Fruit fly (Drosophila melanogaster): ENCODE data around the gene CG42713.

Gene CG42713

dm6 chr2L:8920294-8920693 is 29.1 kb downstream of the CG42713 start (continued):
- TF ChIP-seq OdsH (GFP tag; optimal IDR thresholded peaks at IDR 0.05): peak; percentile 82
- peak; percentile 83 for TF ChIP-seq achi (GFP tag; optimal IDR thresholded peaks at IDR 0.05)
- TF ChIP-seq CG3032 (tag; optimal IDR thresholded peaks at IDR 0.05): peak; percentile 81
- TF ChIP-seq CG7368 (GFP tag; optimal IDR thresholded peaks at IDR 0.05): peak; percentile 64
- TF ChIP-seq CG4318 (GFP tag; optimal IDR thresholded peaks at IDR 0.05): peak; percentile 57
- peak; percentile 56 for TF ChIP-seq Eip93F (GFP tag; optimal IDR thresholded peaks at IDR 0.05)
- TF ChIP-seq CG10631 (GFP tag; optimal IDR thresholded peaks at IDR 0.05): peak; percentile 78
- peak; percentile 32 for TF ChIP-seq dac (GFP tag; optimal IDR thresholded peaks at IDR 0.05)
- TF ChIP-seq CG9139 (GFP tag; optimal IDR thresholded peaks at IDR 0.05): peak; percentile 46
- TF ChIP-seq Eip75B (GFP tag; optimal IDR thresholded peaks at IDR 0.05): peak; percentile 80

- TF ChIP-seq Hr4 (GFP tag; optimal IDR thresholded peaks at IDR 0.05): peak; percentile 32
- TF ChIP-seq CG3919 (GFP tag; optimal IDR thresholded peaks at IDR 0.05): peak; percentile 9
- TF ChIP-seq Gug (GFP tag; IDR thresholded peaks at IDR 0.05): no peak
- no peak for TF ChIP-seq CG10669 (GFP tag; optimal IDR thresholded peaks at IDR 0.05)
- TF ChIP-seq CG6808 (GFP tag; optimal IDR thresholded peaks at IDR 0.05): no peak
- TF ChIP-seq CG15336 (GFP tag; IDR thresholded peaks at IDR 0.05): peak; percentile 46
- no peak for TF ChIP-seq Eip93F (GFP tag; optimal IDR thresholded peaks at IDR 0.05)
- no peak for TF ChIP-seq ss (GFP tag; optimal IDR thresholded peaks at IDR 0.05)
- TF ChIP-seq Eip78C (GFP tag): peak; percentile 74
- peak; percentile 3 for TF ChIP-seq achi (GFP tag; optimal IDR thresholded peaks at IDR 0.05)
- no peak for TF ChIP-seq fd85E (GFP tag; optimal IDR thresholded peaks at IDR 0.05)
- no peak for TF ChIP-seq CG8319 (GFP tag; optimal IDR thresholded peaks at IDR 0.05)
- TF ChIP-seq svp (GFP tag): peak; percentile 53
- TF ChIP-seq eg (GFP tag; IDR thresholded peaks at IDR 0.05): peak; percentile 58; the same call in 2 of the 3 replicates
- TF ChIP-seq CG8119 (GFP tag; IDR thresholded peaks at IDR 0.05): 0 out of 3 replicates have a peak, but pooled peaks have one; percentile 26
- TF ChIP-seq Ets21C (GFP tag; optimal IDR thresholded peaks at IDR 0.05): no peak
- peak; percentile 25 for TF ChIP-seq CG32006 (GFP tag; optimal IDR thresholded peaks at IDR 0.05)
- no peak for TF ChIP-seq Sox15 (GFP tag; optimal IDR thresholded peaks at IDR 0.05)
- TF ChIP-seq pdm3 (GFP tag; optimal IDR thresholded peaks at IDR 0.05): peak; percentile 9
- no peak for TF ChIP-seq Hr38 (GFP tag; optimal IDR thresholded peaks at IDR 0.05)
- TF ChIP-seq esn (GFP tag; optimal IDR thresholded peaks at IDR 0.05): no peak
- no peak for TF ChIP-seq CG6854 (GFP tag; optimal IDR thresholded peaks at IDR 0.05)
- TF ChIP-seq CG6163 (GFP tag; IDR thresholded peaks at IDR 0.05): 0 out of 3 replicates have a peak, but pooled peaks have one; percentile 48
Measured at dm6 chr2L:8921934-8922333, 30.7 kb downstream of the CG42713 start.

- TF ChIP-seq dac (GFP tag; optimal IDR thresholded peaks at IDR 0.05) (peak; percentile 1), topi (GFP tag; optimal IDR thresholded peaks at IDR 0.05) (peak; percentile 9), spab (GFP tag; optimal IDR thresholded peaks at IDR 0.05) (no peak), Hr39 (GFP tag; optimal IDR thresholded peaks at IDR 0.05) (peak; percentile 6), Sox14 (GFP tag; optimal IDR thresholded peaks at IDR 0.05) (peak; percentile 15), Lpt (GFP tag; optimal IDR thresholded peaks at IDR 0.05) (peak; percentile 22), CG3919 (GFP tag; optimal IDR thresholded peaks at IDR 0.05) (no peak), Gug (GFP tag; IDR thresholded peaks at IDR 0.05) (no peak), Ets21C (GFP tag; optimal IDR thresholded peaks at IDR 0.05) (no peak), vri (GFP tag; optimal IDR thresholded peaks at IDR 0.05) (no peak), CG6792 (GFP tag; optimal IDR thresholded peaks at IDR 0.05) (no peak), lz (GFP tag; optimal IDR thresholded peaks at IDR 0.05) (peak; percentile 6), svp (GFP tag) (peak; percentile 16), eg (GFP tag; IDR thresholded peaks at IDR 0.05) (peak; percentile 61), fd59A (GFP tag; optimal IDR thresholded peaks at IDR 0.05) (no peak), CG6854 (GFP tag; optimal IDR thresholded peaks at IDR 0.05) (no peak), CG10631 (GFP tag; optimal IDR thresholded peaks at IDR 0.05) (peak; percentile 3), pdm3 (GFP tag; optimal IDR thresholded peaks at IDR 0.05) (peak; percentile 33), achi (GFP tag; optimal IDR thresholded peaks at IDR 0.05) (peak; percentile 1), Sox15 (GFP tag; optimal IDR thresholded peaks at IDR 0.05) (no peak), CG4318 (GFP tag; optimal IDR thresholded peaks at IDR 0.05) (peak; percentile 10), CG8632 (GFP tag; optimal IDR thresholded peaks at IDR 0.05) (no peak), CG11762 (GFP tag; optimal IDR thresholded peaks at IDR 0.05; ENCODE audit: insufficient read depth) (no peak), CG8119 (GFP tag; IDR thresholded peaks at IDR 0.05) (peak; percentile 64; the same call in 2 of the 3 replicates), acj6 (GFP tag; optimal IDR thresholded peaks at IDR 0.05) (peak; percentile 12), CG15336 (GFP tag; IDR thresholded peaks at IDR 0.05) (peak; percentile 60), fd85E (GFP tag; optimal IDR thresholded peaks at IDR 0.05) (no peak), Eip75B (GFP tag; optimal IDR thresholded peaks at IDR 0.05) (no peak), CG7368 (GFP tag; optimal IDR thresholded peaks at IDR 0.05) (no peak), esn (GFP tag; optimal IDR thresholded peaks at IDR 0.05) (no peak), CG6163 (GFP tag; IDR thresholded peaks at IDR 0.05) (peak; percentile 37; the same call in 1 of the 3 replicates), salr (GFP tag; optimal IDR thresholded peaks at IDR 0.05) (peak in 1 of 2 experiments; percentile 40), CG32006 (GFP tag; optimal IDR thresholded peaks at IDR 0.05) (peak; percentile 66), CG34406 (GFP tag; optimal IDR thresholded peaks at IDR 0.05) (no peak), Hr4 (GFP tag; optimal IDR thresholded peaks at IDR 0.05) (peak; percentile 74), CG6808 (GFP tag; optimal IDR thresholded peaks at IDR 0.05) (no peak)
Measured at dm6 chr2L:8923405-8923804, 32.2 kb downstream of the CG42713 start.

Measured in whole organism, prepupa.